Fruit fly (Drosophila melanogaster): ENCODE data around the gene RhoGAP71E.

RhoGAP71E gene

dm6 chr3L:15616490-15616889 is 27.8 kb downstream of the RhoGAP71E start (continued):
- peak; percentile 48 for TF ChIP-seq gem (tag; optimal IDR thresholded peaks at IDR 0.05)
- no peak for TF ChIP-seq Sin3A (optimal IDR thresholded peaks at IDR 0.05)
- TF ChIP-seq chm (GFP tag; IDR thresholded peaks at IDR 0.05): no peak
- TF ChIP-seq CG8359 (GFP tag; optimal IDR thresholded peaks at IDR 0.05; ENCODE audit: borderline replicate concordance): no peak
- TF ChIP-seq az2 (GFP tag; optimal IDR thresholded peaks at IDR 0.05): no peak
- TF ChIP-seq C15 (GFP tag; IDR thresholded peaks at IDR 0.05): no peak
- no peak for TF ChIP-seq Ssrp (tag; optimal IDR thresholded peaks at IDR 0.05)
- TF ChIP-seq sima (GFP tag; optimal IDR thresholded peaks at IDR 0.05): no peak
- no peak for TF ChIP-seq Dad (GFP tag; optimal IDR thresholded peaks at IDR 0.05)
- no peak for TF ChIP-seq Xbp1 (GFP tag; optimal IDR thresholded peaks at IDR 0.05)
- TF ChIP-seq CG15269 (tag; optimal IDR thresholded peaks at IDR 0.05): peak; percentile 2
- peak; percentile 73 for TF ChIP-seq CG2678 (tag; optimal IDR thresholded peaks at IDR 0.05)
- no peak for TF ChIP-seq gt (GFP tag; IDR thresholded peaks at IDR 0.05)
- TF ChIP-seq CG3726 (GFP tag; IDR thresholded peaks at IDR 0.05): no peak
- no peak for TF ChIP-seq CG6689 (GFP tag; IDR thresholded peaks at IDR 0.05)
- TF ChIP-seq emc (GFP tag; optimal IDR thresholded peaks at IDR 0.05): no peak
- no peak for TF ChIP-seq shn (GFP tag; optimal IDR thresholded peaks at IDR 0.05)
- no peak for TF ChIP-seq CG10959 (GFP tag; IDR thresholded peaks at IDR 0.05)
- TF ChIP-seq CG9932 (GFP tag; IDR thresholded peaks at IDR 0.05): no peak
- TF ChIP-seq gcm2 (GFP tag; optimal IDR thresholded peaks at IDR 0.05): no peak
- no peak for TF ChIP-seq sim (GFP tag; IDR thresholded peaks at IDR 0.05)
- TF ChIP-seq dmrt99B (tag; optimal IDR thresholded peaks at IDR 0.05): peak; percentile 27

DNA sequence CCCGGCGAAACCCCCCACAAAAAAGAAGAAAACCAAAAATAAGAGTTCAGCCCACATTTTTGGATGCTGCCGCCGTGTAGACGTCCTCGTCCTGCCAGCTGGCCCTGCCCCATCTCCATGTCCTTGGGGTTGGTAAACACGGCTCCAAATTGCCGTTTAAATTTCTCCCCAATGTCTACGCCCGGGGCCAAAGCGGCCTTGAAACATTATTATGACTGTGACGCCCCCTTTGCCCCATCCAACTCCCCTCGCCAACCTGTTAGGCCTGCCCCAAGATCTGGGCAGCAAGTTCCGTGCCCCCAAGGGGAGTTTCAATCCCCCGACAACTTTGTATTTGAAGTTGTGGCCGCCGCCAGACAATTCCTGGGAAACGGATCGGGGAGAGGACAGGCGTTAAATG is 28.2 kb downstream of the RhoGAP71E start:
- no peak for TF ChIP-seq CG15601 (tag; optimal IDR thresholded peaks at IDR 0.05)
- TF ChIP-seq CG2889 (GFP tag; IDR thresholded peaks at IDR 0.05): no peak
- TF ChIP-seq CG9876 (GFP tag; optimal IDR thresholded peaks at IDR 0.05): no peak
- TF ChIP-seq CG7839 (tag; optimal IDR thresholded peaks at IDR 0.05): no peak
- no peak for TF ChIP-seq btn (GFP tag; optimal IDR thresholded peaks at IDR 0.05)
- no peak for TF ChIP-seq CG13624 (GFP tag; optimal IDR thresholded peaks at IDR 0.05)
- no peak for TF ChIP-seq CG16815 (GFP tag; optimal IDR thresholded peaks at IDR 0.05)
- TF ChIP-seq ci (GFP tag; IDR thresholded peaks at IDR 0.05): no peak
- TF ChIP-seq NFAT (GFP tag; IDR thresholded peaks at IDR 0.05): 0 out of 2 replicates have a peak, but pooled peaks have one; percentile 23
- peak; percentile 81 for TF ChIP-seq Med (GFP tag)
- TF ChIP-seq ftz-f1 (GFP tag; optimal IDR thresholded peaks at IDR 0.05): peak; percentile 11
- TF ChIP-seq CG12071 (GFP tag; optimal IDR thresholded peaks at IDR 0.05): peak; percentile 10
- TF ChIP-seq pnt (GFP tag; optimal IDR thresholded peaks at IDR 0.05): no peak
- TF ChIP-seq CG4282 (GFP tag; optimal IDR thresholded peaks at IDR 0.05): no peak
- no peak for TF ChIP-seq odd (GFP tag; optimal IDR thresholded peaks at IDR 0.05)
- TF ChIP-seq bcd (GFP tag; optimal IDR thresholded peaks at IDR 0.05): no peak
- TF ChIP-seq CG13894 (tag; optimal IDR thresholded peaks at IDR 0.05): peak; percentile 83
- no peak for TF ChIP-seq vfl (GFP tag; optimal IDR thresholded peaks at IDR 0.05)
- no peak for TF ChIP-seq Mrtf (GFP tag; IDR thresholded peaks at IDR 0.05)
- no peak for TF ChIP-seq CG30431 (GFP tag; optimal IDR thresholded peaks at IDR 0.05)
- no peak for TF ChIP-seq Adf1 (GFP tag; IDR thresholded peaks at IDR 0.05)
- no peak for TF ChIP-seq nmo (GFP tag; optimal IDR thresholded peaks at IDR 0.05)
- TF ChIP-seq Meics (GFP tag; optimal IDR thresholded peaks at IDR 0.05): no peak
- TF ChIP-seq CG6272 (GFP tag; IDR thresholded peaks at IDR 0.05): 0 out of 2 replicates have a peak, but pooled peaks have one; percentile 5
- no peak for TF ChIP-seq oc (tag; optimal IDR thresholded peaks at IDR 0.05)
- no peak for TF ChIP-seq Hr39 (optimal IDR thresholded peaks at IDR 0.05)
- TF ChIP-seq mam (GFP tag; optimal IDR thresholded peaks at IDR 0.05): no peak
- no peak for TF ChIP-seq schlank (tag; optimal IDR thresholded peaks at IDR 0.05)
- no peak for TF ChIP-seq CG6765 (GFP tag; optimal IDR thresholded peaks at IDR 0.05)
- TF ChIP-seq CG10431 (GFP tag; optimal IDR thresholded peaks at IDR 0.05): no peak
- no peak for TF ChIP-seq Opbp (GFP tag; IDR thresholded peaks at IDR 0.05; ENCODE audit: partially characterized antibody)
- TF ChIP-seq run (tag; optimal IDR thresholded peaks at IDR 0.05): no peak

Data from whole organism, embryonic.